Worm (Caenorhabditis elegans) whole organism, L4 larva: Measurements from ENCODE around the gene yju-2.

Source experiments
- D1046.2 ChIP-seq: fragments of 200-800 bp; sonication (Bioruptor generic); IDR thresholded peaks from 2 replicates; pipeline ENCODE4 v1.3.6; 2022; ENCODE audit warnings: missing genetic modification characterization, missing compliant biosample characterization
- F10B5.3 ChIP-seq: sonication (generic microtip); optimal IDR thresholded peaks from 2 replicates; lab custom pipeline; 2016; ENCODE audit warnings: mild to moderate bottlenecking, missing genetic modification characterization, missing compliant biosample characterization
- F49E8.2 ChIP-seq: sonication (generic microtip); optimal IDR thresholded peaks from 2 replicates; lab custom pipeline; 2016; ENCODE audit warnings: missing compliant biosample characterization, mild to moderate bottlenecking, missing genetic modification characterization, borderline replicate concordance
- R02D3.7 ChIP-seq: fragments of 150-350 bp; sonication (generic microtip); optimal IDR thresholded peaks from 3 replicates; lab custom pipeline; 2014; ENCODE audit warnings: missing biosample characterization, missing genetic modification characterization
- T20F7.1 ChIP-seq: fragments of 200-800 bp; sonication (Bioruptor generic); optimal IDR thresholded peaks from 2 replicates; lab custom pipeline; 2018; ENCODE audit warnings: mild to moderate bottlenecking, missing genetic modification characterization, missing compliant biosample characterization
- Y48G9A.11 ChIP-seq: fragments of 200-800 bp; sonication (Bioruptor generic); IDR thresholded peaks from 2 replicates; pipeline ENCODE4 v1.3.6; 2022; ENCODE audit warnings: missing genetic modification reagents, missing genetic modification characterization, missing compliant biosample characterization
- Y5F2A.4 ChIP-seq: fragments of 200-800 bp; sonication (Bioruptor generic); optimal IDR thresholded peaks from 2 replicates; lab custom pipeline; 2018; ENCODE audit warnings: mild to moderate bottlenecking, missing genetic modification characterization, missing compliant biosample characterization
- ZK546.5 ChIP-seq, 2 experiments: sonication (generic microtip); optimal IDR thresholded peaks; 2 replicates each; lab custom pipeline; 2017; ENCODE audit warnings: missing biosample characterization in 2 of 2, missing genetic modification characterization in 2 of 2
- arid-1 ChIP-seq: fragments of 200-800 bp; sonication (Bioruptor generic); conservative IDR thresholded peaks from 2 replicates; pipeline ENCODE4 v1.3.6; 2022; ENCODE audit warnings: missing genetic modification reagents, missing genetic modification characterization, missing compliant biosample characterization
- ceh-44 ChIP-seq: fragments of 200-800 bp; sonication (Bioruptor generic); IDR thresholded peaks from 2 replicates; pipeline ENCODE4 v1.3.6; 2022; ENCODE audit warnings: missing genetic modification reagents, missing genetic modification characterization, missing compliant biosample characterization
- ceh-82 ChIP-seq: sonication (generic microtip); optimal IDR thresholded peaks from 2 replicates; lab custom pipeline; 2017; ENCODE audit warnings: missing biosample characterization, missing genetic modification characterization
- cey-2 ChIP-seq: sonication (generic microtip); optimal IDR thresholded peaks from 3 replicates; lab custom pipeline; 2017; ENCODE audit warnings: missing genetic modification characterization, mild to moderate bottlenecking, missing compliant biosample characterization, antibody characterized with exemption, borderline replicate concordance; ENCODE audit not compliant: insufficient read depth
- daf-16 ChIP-seq, 3 experiments: sonication (generic microtip); optimal IDR thresholded peaks; 2 replicates each; lab custom pipeline; 2016 to 2017; ENCODE audit warnings: missing genetic modification characterization in 3 of 3, missing genetic modification reagents in 3 of 3, mild to moderate bottlenecking in 2 of 3, missing compliant biosample characterization in 2 of 3, missing biosample characterization in 1 of 3, moderate library complexity in 1 of 3
- dmd-8 ChIP-seq: fragments of 200-800 bp; sonication (Bioruptor generic); IDR thresholded peaks from 2 replicates; pipeline ENCODE4 v1.3.6; 2022; ENCODE audit warnings: missing genetic modification characterization, missing compliant biosample characterization
- dmd-9 ChIP-seq: fragments of 200-800 bp; sonication (Bioruptor generic); IDR thresholded peaks from 2 replicates; pipeline ENCODE4 v1.3.6; 2022; ENCODE audit warnings: missing genetic modification reagents, missing genetic modification characterization, missing compliant biosample characterization
- dve-1 ChIP-seq: sonication (generic microtip); optimal IDR thresholded peaks from 2 replicates; lab custom pipeline; 2017; ENCODE audit warnings: antibody characterized with exemption, mild to moderate bottlenecking, missing genetic modification characterization, missing compliant biosample characterization; ENCODE audit not compliant: insufficient read depth
- egl-27 ChIP-seq: sonication (generic microtip); optimal IDR thresholded peaks from 3 replicates; lab custom pipeline; 2017; ENCODE audit warnings: missing biosample characterization, missing genetic modification reagents, missing genetic modification characterization
- hlh-11 ChIP-seq: fragments of 200-800 bp; sonication (Bioruptor generic); optimal IDR thresholded peaks from 2 replicates; lab custom pipeline; 2018; ENCODE audit warnings: mild to moderate bottlenecking, missing genetic modification characterization, missing compliant biosample characterization
- hlh-30 ChIP-seq: sonication (generic microtip); optimal IDR thresholded peaks from 2 replicates; lab custom pipeline; 2017; ENCODE audit warnings: antibody characterized with exemption, mild to moderate bottlenecking, missing genetic modification characterization, missing compliant biosample characterization; ENCODE audit not compliant: insufficient read depth
- hmg-1.1 ChIP-seq: fragments of 200-800 bp; sonication (Bioruptor generic); IDR thresholded peaks from 2 replicates; pipeline ENCODE4 v1.3.6; 2022; ENCODE audit warnings: missing genetic modification reagents, missing genetic modification characterization, missing compliant biosample characterization
- lim-7 ChIP-seq: fragments of 200-800 bp; sonication (Bioruptor generic); IDR thresholded peaks from 2 replicates; pipeline ENCODE4 v1.3.6; 2022; ENCODE audit warnings: missing genetic modification characterization, missing compliant biosample characterization
- lin-1 ChIP-seq: fragments of 200-800 bp; sonication (Bioruptor generic); IDR thresholded peaks from 2 replicates; pipeline ENCODE4 v1.3.6; 2022; ENCODE audit warnings: missing genetic modification reagents, missing genetic modification characterization, missing compliant biosample characterization
- lin-13 ChIP-seq: fragments of 150-350 bp; optimal IDR thresholded peaks from 2 replicates; lab custom pipeline; 2014; ENCODE audit warnings: missing biosample characterization, missing genetic modification reagents, missing genetic modification characterization
- lin-39 ChIP-seq: fragments of 150-350 bp; optimal IDR thresholded peaks from 2 replicates; lab custom pipeline; 2014; ENCODE audit warnings: missing biosample characterization, missing genetic modification reagents, missing genetic modification characterization
- madf-5 ChIP-seq, 2 experiments: fragments of 200-800 bp; sonication (Bioruptor generic); IDR thresholded peaks; 2 replicates each; pipeline ENCODE4 v1.3.6; 2022; ENCODE audit warnings: missing compliant biosample characterization in 2 of 2, missing genetic modification characterization in 2 of 2
- mdl-1 ChIP-seq, 2 experiments: fragments of 150-350 bp in 1 of 2; sonication (generic microtip) in 1 of 2; optimal IDR thresholded peaks; 2 replicates each; lab custom pipeline; 2014 to 2017; ENCODE audit warnings: missing biosample characterization in 2 of 2, missing genetic modification characterization in 2 of 2
- mep-1 ChIP-seq: fragments of 150-350 bp; sonication (generic microtip); optimal IDR thresholded peaks from 3 replicates; lab custom pipeline; 2014; ENCODE audit warnings: missing biosample characterization, missing genetic modification characterization
- mes-2 ChIP-seq: sonication (generic microtip); optimal IDR thresholded peaks from 2 replicates; lab custom pipeline; 2016; ENCODE audit warnings: missing genotype, mild to moderate bottlenecking, missing genetic modification characterization, missing compliant biosample characterization; ENCODE audit not compliant: poor library complexity, severe bottlenecking
- mxl-3 ChIP-seq: fragments of 200-800 bp; sonication (Bioruptor generic); optimal IDR thresholded peaks from 2 replicates; lab custom pipeline; 2018; ENCODE audit warnings: mild to moderate bottlenecking, missing genetic modification characterization, missing compliant biosample characterization
- nhr-10 ChIP-seq: fragments of 150-350 bp; optimal IDR thresholded peaks from 2 replicates; lab custom pipeline; 2014; ENCODE audit warnings: missing biosample characterization, missing genetic modification characterization
- nhr-102 ChIP-seq: sonication (generic microtip); optimal IDR thresholded peaks from 2 replicates; lab custom pipeline; 2016; ENCODE audit warnings: mild to moderate bottlenecking, missing genetic modification characterization, moderate library complexity, missing compliant biosample characterization
- nhr-237 ChIP-seq: sonication (generic microtip); optimal IDR thresholded peaks from 2 replicates; lab custom pipeline; 2017; ENCODE audit warnings: missing biosample characterization, missing genetic modification characterization
- nhr-28 ChIP-seq: fragments of 150-350 bp; optimal IDR thresholded peaks from 2 replicates; lab custom pipeline; 2014; ENCODE audit warnings: missing biosample characterization, missing genetic modification characterization
- nhr-41 ChIP-seq: fragments of 200-800 bp; sonication (Bioruptor generic); IDR thresholded peaks from 2 replicates; pipeline ENCODE4 v1.3.6; 2022; ENCODE audit warnings: missing genetic modification reagents, missing genetic modification characterization, missing compliant biosample characterization
- nhr-42 ChIP-seq: fragments of 200-800 bp; sonication (Bioruptor generic); IDR thresholded peaks from 2 replicates; pipeline ENCODE4 v1.3.6; 2022; ENCODE audit warnings: missing genetic modification characterization, missing compliant biosample characterization
- nhr-76 ChIP-seq: fragments of 150-350 bp; optimal IDR thresholded peaks from 2 replicates; lab custom pipeline; 2014; ENCODE audit warnings: missing biosample characterization, missing genetic modification characterization
- pha-4 ChIP-seq, 2 experiments: fragments of 150-350 bp in 1 of 2; fragments of 200-800 bp in 1 of 2; sonication (Bioruptor generic) in 1 of 2; IDR thresholded peaks in 1 of 2; optimal IDR thresholded peaks in 1 of 2; 2 replicates each; pipeline versions ENCODE4 v1.3.6 to Lab custom; 2014 to 2022; ENCODE audit warnings: missing genetic modification characterization in 2 of 2, missing genetic modification reagents in 2 of 2, missing biosample characterization in 1 of 2, missing compliant biosample characterization in 1 of 2
- sdz-12 ChIP-seq: fragments of 200-800 bp; sonication (Bioruptor generic); optimal IDR thresholded peaks from 2 replicates; lab custom pipeline; 2018; ENCODE audit warnings: mild to moderate bottlenecking, missing genetic modification characterization, missing compliant biosample characterization
- snpc-1.2 ChIP-seq: fragments of 200-800 bp; sonication (Bioruptor generic); IDR thresholded peaks from 2 replicates; pipeline ENCODE4 v1.3.6; 2022; ENCODE audit warnings: missing genetic modification reagents, missing genetic modification characterization, missing compliant biosample characterization
- spr-1 ChIP-seq: sonication (generic microtip); optimal IDR thresholded peaks from 2 replicates; lab custom pipeline; 2016; ENCODE audit warnings: mild to moderate bottlenecking, missing genetic modification characterization, missing compliant biosample characterization
- spr-3 ChIP-seq: fragments of 200-800 bp; sonication (Bioruptor generic); optimal IDR thresholded peaks from 2 replicates; lab custom pipeline; 2018; ENCODE audit warnings: mild to moderate bottlenecking, missing genetic modification characterization, missing compliant biosample characterization
- tag-97 ChIP-seq: fragments of 200-800 bp; sonication (Bioruptor generic); IDR thresholded peaks from 2 replicates; pipeline ENCODE4 v1.3.6; 2022; ENCODE audit warnings: missing genetic modification characterization, missing compliant biosample characterization
- unc-130 ChIP-seq: sonication (generic microtip); optimal IDR thresholded peaks from 2 replicates; lab custom pipeline; 2016; ENCODE audit warnings: missing genetic modification reagents, missing genetic modification characterization, missing compliant biosample characterization
- unc-39 ChIP-seq: sonication (generic microtip); optimal IDR thresholded peaks from 2 replicates; lab custom pipeline; 2017; ENCODE audit warnings: missing biosample characterization, missing genetic modification characterization
- unc-62 ChIP-seq, 3 experiments: fragments of 150-350 bp in 1 of 3; sonication (generic microtip); optimal IDR thresholded peaks in 2 of 3; peaks in 1 of 3; 1 replicate in 1 of 3; 2 replicates in 2 of 3; lab custom pipeline; 2014 to 2017; ENCODE audit warnings: missing biosample characterization in 3 of 3, missing genetic modification characterization in 3 of 3, missing genetic modification reagents in 3 of 3, missing genotype in 1 of 3
- vab-7 ChIP-seq: fragments of 200-800 bp; sonication (Bioruptor generic); IDR thresholded peaks from 2 replicates; pipeline ENCODE4 v1.3.6; 2022; ENCODE audit warnings: missing genetic modification reagents, missing genetic modification characterization, missing compliant biosample characterization
- zfp-2 ChIP-seq: sonication (generic microtip); optimal IDR thresholded peaks from 2 replicates; lab custom pipeline; 2016; ENCODE audit warnings: mild to moderate bottlenecking, missing genetic modification characterization, missing compliant biosample characterization
- zfp-3 ChIP-seq: fragments of 200-800 bp; sonication (Bioruptor generic); conservative IDR thresholded peaks from 2 replicates; pipeline ENCODE4 v1.3.6; 2022; ENCODE audit warnings: missing genetic modification reagents, missing genetic modification characterization, missing compliant biosample characterization
- zip-2 ChIP-seq: fragments of 150-350 bp; optimal IDR thresholded peaks from 2 replicates; lab custom pipeline; 2014; ENCODE audit warnings: missing biosample characterization, missing genetic modification characterization

The yju-2 gene

DNA sequence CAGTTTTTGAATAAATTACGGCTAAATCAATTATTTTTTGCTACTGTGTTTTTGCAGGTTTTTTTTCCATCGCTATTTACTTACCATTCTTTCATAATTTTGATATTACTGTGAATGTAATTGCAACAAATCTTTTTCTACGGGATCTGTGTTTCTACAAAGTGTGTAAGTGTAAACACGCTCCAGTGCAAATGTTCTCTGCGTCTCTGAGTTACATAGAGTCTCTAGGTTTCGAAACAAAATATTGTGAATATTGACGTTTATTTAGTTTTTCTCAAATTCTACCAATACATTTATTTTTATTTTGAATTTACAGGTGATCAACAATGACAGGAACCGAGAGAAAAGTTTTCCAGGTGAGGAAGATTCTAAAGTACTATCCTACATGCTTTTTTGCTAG lies at the start of gene yju-2:
Gene yju-2, plus strand, starts transcription at position 315 of the 400 bp plus-strand sequence.
- no peak for TF ChIP-seq mdl-1 (tag; optimal IDR thresholded peaks at IDR 0.05; lab: Kevin White, UChicago)
- TF ChIP-seq F49E8.2 (tag; lab: Kevin White, UChicago): no peak
- no peak for TF ChIP-seq nhr-42 (GFP tag; lab: Robert Waterston, UW)
- TF ChIP-seq nhr-237 (tag; lab: Kevin White, UChicago): no peak
- no peak for TF ChIP-seq daf-16 (GFP tag; optimal IDR thresholded peaks at IDR 0.05; lab: Kevin White, UChicago)
- TF ChIP-seq daf-16 (tag; optimal IDR thresholded peaks at IDR 0.05; lab: Kevin White, UChicago): peak; percentile 66
- TF ChIP-seq lin-39 (tag; lab: Kevin White, UChicago): no peak
- TF ChIP-seq snpc-1.2 (GFP tag; lab: Robert Waterston, UW): no peak
- peak; percentile 55 for TF ChIP-seq dve-1 (tag; lab: Kevin White, UChicago)
- no peak for TF ChIP-seq pha-4 (GFP tag; IDR thresholded peaks at IDR 0.05; lab: Robert Waterston, UW)
- TF ChIP-seq pha-4 (tag; optimal IDR thresholded peaks at IDR 0.05; lab: Kevin White, UChicago): peak; percentile 3
- TF ChIP-seq hmg-1.1: no peak
- no peak for TF ChIP-seq dmd-8 (GFP tag; lab: Robert Waterston, UW)
- no peak for TF ChIP-seq lim-7 (GFP tag; lab: Robert Waterston, UW)
- no peak for TF ChIP-seq madf-5 (GFP tag; IDR thresholded peaks at IDR 0.05; lab: Robert Waterston, UW)
- no peak for TF ChIP-seq R02D3.7 (tag; lab: Kevin White, UChicago)
- no peak for TF ChIP-seq unc-62 (GFP tag; optimal IDR thresholded peaks at IDR 0.05 in 1 of 2; lab: Kevin White, UChicago)
- no peak for TF ChIP-seq unc-62 (tag; optimal IDR thresholded peaks at IDR 0.05; lab: Kevin White, UChicago)
- TF ChIP-seq hlh-30 (tag; lab: Kevin White, UChicago): peak; percentile 64
- no peak for TF ChIP-seq spr-3
- TF ChIP-seq dmd-9 (GFP tag; lab: Robert Waterston, UW): no peak
- no peak for TF ChIP-seq arid-1 (GFP tag; lab: Robert Waterston, UW)
- TF ChIP-seq tag-97: no peak
- no peak for TF ChIP-seq ZK546.5 (tag; optimal IDR thresholded peaks at IDR 0.05; lab: Kevin White, UChicago)
- no peak for TF ChIP-seq F10B5.3 (tag; lab: Kevin White, UChicago)
- TF ChIP-seq zip-2 (tag; lab: Kevin White, UChicago): no peak
- TF ChIP-seq nhr-41 (GFP tag; lab: Robert Waterston, UW): no peak
- TF ChIP-seq sdz-12 (GFP tag; lab: Kevin White, UChicago): no peak
- no peak for TF ChIP-seq lin-1 (GFP tag; lab: Robert Waterston, UW)
- no peak for TF ChIP-seq D1046.2 (GFP tag; lab: Robert Waterston, UW)
- TF ChIP-seq hlh-11 (tag; lab: Kevin White, UChicago): no peak
- TF ChIP-seq zfp-2 (tag; lab: Kevin White, UChicago): peak; percentile 36
- peak; percentile 62 for TF ChIP-seq T20F7.1 (GFP tag; lab: Kevin White, UChicago)
- TF ChIP-seq unc-39 (tag; lab: Kevin White, UChicago): no peak
- no peak for TF ChIP-seq ceh-44 (GFP tag; lab: Robert Waterston, UW)
- TF ChIP-seq cey-2 (tag; lab: Kevin White, UChicago): no peak
- TF ChIP-seq mep-1 (tag; lab: Kevin White, UChicago): peak; percentile 78
- no peak for TF ChIP-seq zfp-3 (GFP tag; lab: Robert Waterston, UW)
- TF ChIP-seq nhr-28 (tag; lab: Kevin White, UChicago): peak; percentile 11
- no peak for TF ChIP-seq mxl-3
- TF ChIP-seq spr-1 (tag; lab: Kevin White, UChicago): no peak
- TF ChIP-seq nhr-102 (tag; lab: Kevin White, UChicago): no peak
- no peak for TF ChIP-seq ceh-82 (tag; lab: Kevin White, UChicago)
- no peak for TF ChIP-seq vab-7 (GFP tag; lab: Robert Waterston, UW)
- TF ChIP-seq lin-13 (GFP tag; lab: Kevin White, UChicago): peak; percentile 72
- TF ChIP-seq Y48G9A.11 (GFP tag; lab: Robert Waterston, UW): no peak
- no peak for TF ChIP-seq nhr-10 (tag; lab: Kevin White, UChicago)
- no peak for TF ChIP-seq nhr-76 (tag; lab: Kevin White, UChicago)
- peak; percentile 8 for TF ChIP-seq unc-130
- no peak for TF ChIP-seq Y5F2A.4 (GFP tag; lab: Kevin White, UChicago)
- no peak for TF ChIP-seq egl-27
- TF ChIP-seq mes-2 (tag; lab: Kevin White, UChicago): peak; percentile 89
